Fruit fly (Drosophila melanogaster) whole organism, pupa: Measurements from ENCODE around the gene RIOK2.

Source experiments
- CG10348 ChIP-seq: fragments of 200-800 bp; sonication (Bioruptor generic); IDR thresholded peaks from 2 replicates; pipeline ENCODE4 v1.3.6; 2022; ENCODE audit warnings: missing biosample characterization, missing genetic modification characterization
- CG12605 ChIP-seq: fragments of 200-800 bp; sonication (Bioruptor generic); IDR thresholded peaks from 2 replicates; pipeline ENCODE4 v1.3.6; 2022; ENCODE audit warnings: missing biosample characterization, missing genetic modification characterization
- CG13204 ChIP-seq: fragments of 200-800 bp; sonication (Bioruptor generic); optimal IDR thresholded peaks from 2 replicates; lab custom pipeline; 2018; ENCODE audit warnings: missing biosample characterization, mild to moderate bottlenecking, missing genetic modification characterization, moderate library complexity
- CG14655 ChIP-seq: fragments of 200-800 bp; sonication (Bioruptor generic); optimal IDR thresholded peaks from 3 replicates; lab custom pipeline; 2017; ENCODE audit warnings: mild to moderate bottlenecking, missing biosample characterization, missing genetic modification reagents, missing genetic modification characterization
- CG15710 ChIP-seq: fragments of 200-800 bp; sonication (Bioruptor generic); optimal IDR thresholded peaks from 2 replicates; lab custom pipeline; 2018; ENCODE audit warnings: missing biosample characterization, mild to moderate bottlenecking, missing genetic modification characterization, moderate library complexity
- CG17806 ChIP-seq: fragments of 200-800 bp; sonication (Bioruptor generic); optimal IDR thresholded peaks from 2 replicates; lab custom pipeline; 2018; ENCODE audit warnings: missing biosample characterization, mild to moderate bottlenecking, missing genetic modification characterization, moderate library complexity
- CG34367 ChIP-seq: fragments of 200-800 bp; sonication (Bioruptor generic); optimal IDR thresholded peaks from 2 replicates; lab custom pipeline; 2018; ENCODE audit warnings: missing biosample characterization, mild to moderate bottlenecking, missing genetic modification characterization
- CG4496 ChIP-seq: fragments of 200-800 bp; sonication (Bioruptor generic); IDR thresholded peaks from 3 replicates; pipeline ENCODE4 v1.3.6; 2022; ENCODE audit warnings: missing biosample characterization, missing genetic modification characterization
- CG9948 ChIP-seq: fragments of 200-800 bp; sonication (Bioruptor generic); optimal IDR thresholded peaks from 2 replicates; lab custom pipeline; 2018; ENCODE audit warnings: missing biosample characterization, mild to moderate bottlenecking, missing genetic modification characterization, moderate library complexity
- D1 ChIP-seq: fragments of 200-800 bp; sonication (Bioruptor generic); optimal IDR thresholded peaks from 2 replicates; lab custom pipeline; 2018; ENCODE audit warnings: missing biosample characterization, mild to moderate bottlenecking, missing genetic modification characterization, moderate library complexity
- Ets98B ChIP-seq: fragments of 200-800 bp; sonication (Bioruptor generic); IDR thresholded peaks from 2 replicates; pipeline ENCODE4 v1.3.6; 2022; ENCODE audit warnings: missing biosample characterization, missing genetic modification characterization
- Pif1A ChIP-seq: fragments of 200-800 bp; sonication (Bioruptor generic); optimal IDR thresholded peaks from 3 replicates; lab custom pipeline; 2016; ENCODE audit warnings: missing biosample characterization, missing genetic modification characterization
- Snoo ChIP-seq: fragments of 200-800 bp; sonication (Bioruptor generic); optimal IDR thresholded peaks from 3 replicates; lab custom pipeline; 2017; ENCODE audit warnings: missing biosample characterization, mild to moderate bottlenecking, missing genetic modification characterization, inconsistent platforms
- fd96Ca ChIP-seq: fragments of 200-800 bp; sonication (Bioruptor generic); IDR thresholded peaks from 3 replicates; pipeline ENCODE4 v1.3.6; 2022; ENCODE audit warnings: missing biosample characterization, missing genetic modification characterization

Gene RIOK2

dm6 chr3R:25312583-25312982, 46.9 kb downstream of the RIOK2 start:
- TF ChIP-seq Ets98B (GFP tag; lab: Robert Waterston, UW) (no peak), CG12605 (GFP tag; lab: Robert Waterston, UW) (no peak), CG9948 (tag; lab: Kevin White, UChicago) (no peak), Pif1A (GFP tag; lab: Kevin White, UChicago) (no peak), Snoo (tag; lab: Kevin White, UChicago) (no peak), D1 (tag; lab: Kevin White, UChicago) (no peak), CG17806 (tag; lab: Kevin White, UChicago) (no peak)

dm6 chr3R:25313771-25314170, 48.1 kb downstream of the RIOK2 start, which contains the start of gene CG31087:
TSS of gene CG31087 (minus strand) at chr3R:25313833.
- TF ChIP-seq CG17806 (tag; lab: Kevin White, UChicago), result no peak
- no peak for TF ChIP-seq CG34367 (tag; lab: Kevin White, UChicago)
- no peak for TF ChIP-seq CG14655
- no peak for TF ChIP-seq Ets98B (GFP tag; lab: Robert Waterston, UW)
- TF ChIP-seq CG4496 (GFP tag; lab: Robert Waterston, UW), result no peak
- TF ChIP-seq CG12605 (GFP tag; lab: Robert Waterston, UW), result no peak
- no peak for TF ChIP-seq CG10348 (GFP tag; lab: Robert Waterston, UW)
- no peak for TF ChIP-seq Pif1A (GFP tag; lab: Kevin White, UChicago)
- TF ChIP-seq fd96Ca (GFP tag; lab: Robert Waterston, UW), result no peak
- no peak for TF ChIP-seq CG13204 (GFP tag; lab: Kevin White, UChicago)
- TF ChIP-seq CG15710, result no peak
- no peak for TF ChIP-seq D1 (tag; lab: Kevin White, UChicago)

dm6 chr3R:25316016-25316415, 50.4 kb downstream of the RIOK2 start, which contains the start of gene CG10559:
TSS of gene CG10559 (minus strand) at chr3R:25316116.
- TF ChIP-seq Pif1A (GFP tag; lab: Kevin White, UChicago), result no peak
- TF ChIP-seq, all 21 proteins: peak for 0
